Worm (Caenorhabditis elegans): Measurements from ENCODE around the gene Y59C2A.3.

Gene Y59C2A.3

DNA sequence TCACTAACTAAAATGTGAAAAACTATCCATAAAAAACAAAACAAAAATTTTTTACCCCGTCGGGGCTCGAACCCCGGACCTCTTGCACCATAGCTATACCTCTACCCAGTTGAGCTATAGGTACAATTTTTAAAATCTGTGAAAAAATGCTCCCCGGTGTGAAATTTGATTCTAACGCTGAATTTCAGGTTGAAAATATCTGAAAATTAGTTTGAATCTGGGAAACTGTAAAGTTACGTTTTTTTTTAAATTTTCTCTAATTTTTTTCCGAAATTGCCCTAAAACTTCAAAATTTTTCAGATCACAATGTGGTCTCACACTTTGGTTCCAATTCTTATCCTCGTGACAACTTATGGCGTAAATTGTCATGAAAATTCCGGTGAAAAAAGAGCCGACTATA, 11.9 kb downstream of the Y59C2A.3 start, which contains the start of gene Y59C2A.1:
TSS of gene Y59C2A.1 (plus strand) at position 301 of the 400 bp plus-strand sequence.
- TF ChIP-seq W03F9.2 (tag; optimal IDR thresholded peaks at IDR 0.05) (no peak), dao-5 (tag; optimal IDR thresholded peaks at IDR 0.05) (no peak), him-1 (tag; optimal IDR thresholded peaks at IDR 0.05) (no peak)

ce11 chrII:2206064-2206722, 13.5 kb downstream of the Y59C2A.3 start:
- TF ChIP-seq dao-5 (tag; optimal IDR thresholded peaks at IDR 0.05) = no peak
- no peak for TF ChIP-seq him-1 (tag; optimal IDR thresholded peaks at IDR 0.05)
- no peak for TF ChIP-seq W03F9.2 (tag; optimal IDR thresholded peaks at IDR 0.05)

ce11 chrII:2204077-2204476, 15.6 kb downstream of the Y59C2A.3 start, which contains the start of gene Y59C2A.2:
Gene Y59C2A.2, minus strand, starts transcription at chrII:2204137.
- TF ChIP-seq W03F9.2 (tag; optimal IDR thresholded peaks at IDR 0.05) = no peak
- TF ChIP-seq him-1 (tag; optimal IDR thresholded peaks at IDR 0.05) = no peak
- no peak for TF ChIP-seq dao-5 (tag; optimal IDR thresholded peaks at IDR 0.05)

- no peak for TF ChIP-seq him-1 (tag; optimal IDR thresholded peaks at IDR 0.05)
- TF ChIP-seq W03F9.2 (tag; optimal IDR thresholded peaks at IDR 0.05) = no peak
- no peak for TF ChIP-seq dao-5 (tag; optimal IDR thresholded peaks at IDR 0.05)
Observed at ce11 chrII:2202147-2202546, 17.6 kb downstream of the Y59C2A.3 start.

- no peak for TF ChIP-seq dao-5 (tag; optimal IDR thresholded peaks at IDR 0.05)
- peak; percentile 7 for TF ChIP-seq him-1 (tag; optimal IDR thresholded peaks at IDR 0.05)
Observed at ce11 chrII:2197555-2198288, 22.0 kb downstream of the Y59C2A.3 start, which contains the start of gene C33C12.1. Gene C33C12.1, plus strand, starts transcription at chrII:2198238.

DNA sequence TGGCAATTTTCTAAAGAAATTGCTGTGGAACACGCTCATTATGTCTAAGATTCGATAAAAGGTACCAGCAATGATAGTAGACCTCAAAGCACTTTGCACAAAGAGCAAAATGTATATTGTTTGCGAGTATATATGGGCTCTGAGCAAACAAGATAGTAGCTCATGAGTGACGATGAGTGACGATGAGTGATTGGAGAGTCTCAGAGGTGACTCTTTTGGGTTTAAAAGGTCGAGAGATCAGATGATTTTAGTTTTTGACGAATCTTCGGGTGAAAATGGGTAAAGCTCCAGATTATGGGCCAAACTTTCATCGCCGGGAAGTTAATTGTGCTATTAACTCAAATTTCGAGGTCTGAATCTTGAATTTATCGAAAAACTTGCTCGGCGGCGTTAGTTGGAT, 23.0 kb downstream of the Y59C2A.3 start:
- TF ChIP-seq dao-5 (tag; optimal IDR thresholded peaks at IDR 0.05) = no peak
- TF ChIP-seq him-1 (tag; optimal IDR thresholded peaks at IDR 0.05) = no peak

ce11 chrII:2195541-2195940, 24.2 kb downstream of the Y59C2A.3 start:
- TF ChIP-seq W03F9.2 (tag; optimal IDR thresholded peaks at IDR 0.05) (no peak), dao-5 (tag; optimal IDR thresholded peaks at IDR 0.05) (no peak), him-1 (tag; optimal IDR thresholded peaks at IDR 0.05) (no peak)

DNA sequence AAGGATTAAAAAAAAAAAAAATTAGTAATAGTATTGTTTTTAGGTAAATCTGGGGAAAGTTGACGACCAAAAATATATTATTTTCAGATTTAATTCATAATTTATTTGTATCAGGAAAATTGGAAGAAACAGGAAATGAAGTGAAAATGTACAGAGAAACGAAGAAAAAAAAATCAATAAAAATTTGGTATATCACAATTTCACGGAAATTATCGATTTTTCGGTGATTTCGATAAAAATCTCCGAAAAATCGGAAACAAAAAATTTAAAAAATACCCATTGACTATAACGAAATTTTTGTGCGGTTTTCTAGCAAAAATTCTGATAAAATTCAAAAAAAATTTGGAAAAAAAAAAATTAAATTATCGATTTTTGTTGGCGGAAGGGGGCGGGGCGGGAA, 27.5 kb downstream of the Y59C2A.3 start:
- no peak for TF ChIP-seq W03F9.2 (tag; optimal IDR thresholded peaks at IDR 0.05)
- no peak for TF ChIP-seq dao-5 (tag; optimal IDR thresholded peaks at IDR 0.05)
- no peak for TF ChIP-seq him-1 (tag; optimal IDR thresholded peaks at IDR 0.05)

DNA sequence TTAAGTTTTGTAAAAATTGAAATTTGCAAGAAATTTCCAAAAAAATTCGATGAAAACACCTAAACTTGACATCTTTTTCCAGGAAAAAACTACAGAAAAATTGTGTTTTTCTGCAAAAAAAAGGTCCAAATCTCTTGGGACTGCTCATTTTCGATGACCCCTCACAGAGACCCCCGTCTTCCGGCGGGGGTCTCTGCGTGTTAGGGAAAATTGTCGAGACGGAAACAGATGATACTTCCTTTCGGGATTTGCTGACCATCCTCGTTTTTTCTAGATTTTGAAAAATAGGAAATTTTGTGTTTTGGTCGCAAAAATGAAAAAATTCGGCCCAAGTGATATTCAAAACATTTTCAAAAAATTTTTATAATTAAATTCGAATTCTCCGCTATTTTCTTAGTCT, 28.3 kb downstream of the Y59C2A.3 start:
- TF ChIP-seq dao-5 (tag; optimal IDR thresholded peaks at IDR 0.05) (no peak), him-1 (tag; optimal IDR thresholded peaks at IDR 0.05) (no peak), W03F9.2 (tag; optimal IDR thresholded peaks at IDR 0.05) (no peak)

DNA sequence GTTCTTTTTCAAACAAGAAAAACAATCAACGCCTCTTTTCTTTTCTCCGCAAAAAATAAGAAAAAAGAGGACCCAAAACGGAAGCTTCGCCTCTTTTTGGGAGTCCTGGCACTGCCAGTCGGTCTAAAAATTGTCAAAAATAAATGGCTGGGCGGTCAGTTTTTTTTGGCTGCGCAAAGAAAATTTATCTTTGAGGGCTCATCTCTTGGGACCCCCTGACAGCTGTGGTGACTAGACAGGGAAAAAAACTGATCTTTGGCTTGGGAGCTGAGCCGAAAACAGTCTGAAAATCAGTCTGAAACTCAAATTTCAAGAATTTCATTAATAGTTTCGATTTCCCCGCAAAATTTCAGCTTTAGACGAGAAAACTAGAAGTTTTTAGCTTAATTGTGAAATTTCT, 29.2 kb downstream of the Y59C2A.3 start:
- TF ChIP-seq dao-5 (tag; optimal IDR thresholded peaks at IDR 0.05) = no peak
- TF ChIP-seq W03F9.2 (tag; optimal IDR thresholded peaks at IDR 0.05) = no peak
- TF ChIP-seq him-1 (tag; optimal IDR thresholded peaks at IDR 0.05) = no peak

- TF ChIP-seq W03F9.2 (tag; optimal IDR thresholded peaks at IDR 0.05) (no peak), him-1 (tag; optimal IDR thresholded peaks at IDR 0.05) (no peak), dao-5 (tag; optimal IDR thresholded peaks at IDR 0.05) (no peak)
Observed at ce11 chrII:2189357-2189756, 30.4 kb downstream of the Y59C2A.3 start, which contains the start of gene mtq-2. Gene mtq-2, minus strand, starts transcription at chrII:2189457.

ce11 chrII:2186730-2187129, 33.0 kb downstream of the Y59C2A.3 start:
- TF ChIP-seq dao-5 (tag; optimal IDR thresholded peaks at IDR 0.05) (no peak), him-1 (tag; optimal IDR thresholded peaks at IDR 0.05) (no peak), W03F9.2 (tag; optimal IDR thresholded peaks at IDR 0.05) (no peak)

DNA sequence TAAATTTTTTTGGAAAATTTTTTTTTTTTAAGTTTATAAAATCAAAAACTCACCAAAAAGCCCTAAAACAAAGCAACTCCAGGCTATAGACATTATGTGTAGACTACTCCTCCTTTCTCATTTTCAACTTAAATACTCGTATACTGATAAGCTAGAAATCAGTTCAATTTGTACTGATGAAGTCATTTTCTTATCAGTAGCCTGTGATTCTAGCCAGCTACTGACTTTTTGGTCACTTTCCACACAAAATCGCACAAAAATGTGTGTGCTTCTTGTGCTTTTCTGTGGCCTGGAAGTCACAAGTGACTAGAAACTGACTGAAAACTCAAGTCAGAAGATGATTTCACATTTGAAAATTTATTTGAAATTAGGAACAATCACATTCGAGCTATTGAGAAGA, 33.4 kb downstream of the Y59C2A.3 start, which contains the start of gene gba-2:
TSS of gene gba-2 (minus strand) at position 106 of the 400 bp plus-strand sequence.
- TF ChIP-seq him-1 (tag; optimal IDR thresholded peaks at IDR 0.05) = no peak
- TF ChIP-seq dao-5 (tag; optimal IDR thresholded peaks at IDR 0.05) = no peak
- no peak for TF ChIP-seq W03F9.2 (tag; optimal IDR thresholded peaks at IDR 0.05)

- no peak for TF ChIP-seq him-1 (tag; optimal IDR thresholded peaks at IDR 0.05)
- TF ChIP-seq W03F9.2 (tag; optimal IDR thresholded peaks at IDR 0.05) = no peak
- TF ChIP-seq dao-5 (tag; optimal IDR thresholded peaks at IDR 0.05) = no peak
Observed at ce11 chrII:2177735-2178134, 42.0 kb downstream of the Y59C2A.3 start.
